Worm (Caenorhabditis elegans) whole organism, dauer: ENCODE measurements around the gene pik-1.
"Not testable (repeated sequence)": the region's sequence is repeated elsewhere in the genome, so short reads cannot be mapped to it uniquely, and the experiment has no call there.

ENCODE experiments used
- unc-62 ChIP-seq: sonication (generic microtip); optimal IDR thresholded peaks from 2 replicates; lab custom pipeline; 2017; ENCODE audit warnings: missing biosample characterization, missing genetic modification reagents, missing genetic modification characterization

The pik-1 gene

ce11 chrIV:13393246-13393716 is 22.6 kb upstream of the pik-1 start:
- no peak for TF ChIP-seq unc-62 (GFP tag; lab: Kevin White, UChicago)

ce11 chrIV:13394686-13395085 is 21.2 kb upstream of the pik-1 start:
- no peak for TF ChIP-seq unc-62 (GFP tag; lab: Kevin White, UChicago)

ce11 chrIV:13395255-13395654 is 20.6 kb upstream of the pik-1 start:
- no peak for TF ChIP-seq unc-62 (GFP tag; lab: Kevin White, UChicago)

ce11 chrIV:13396375-13396774 is 19.5 kb upstream of the pik-1 start:
- TF ChIP-seq unc-62 (GFP tag; lab: Kevin White, UChicago), result no peak

DNA sequence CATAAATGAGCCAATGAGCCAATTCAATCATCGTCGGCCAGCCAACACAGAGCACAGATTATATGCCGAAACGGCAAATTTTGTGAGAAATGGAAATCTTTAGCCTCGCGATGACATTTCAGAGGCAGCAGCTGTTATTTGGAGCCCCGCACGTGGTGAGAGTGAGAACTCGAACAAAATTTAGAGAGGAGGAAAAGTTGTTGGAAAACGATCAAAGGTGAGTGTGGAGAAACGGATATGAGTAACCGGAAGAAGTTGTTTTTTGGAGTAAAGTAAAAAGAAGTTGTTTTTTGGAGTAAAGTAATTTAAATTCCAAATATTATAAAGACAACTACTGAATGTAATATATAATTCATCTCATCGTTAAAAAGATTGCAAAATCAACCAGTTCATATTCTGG is 17.1 kb upstream of the pik-1 start, which contains the start of gene Y62E10A.13:
Y62E10A.13 (minus strand) TSS at position 326 of the 400 bp plus-strand sequence.
- no peak for TF ChIP-seq unc-62 (GFP tag; lab: Kevin White, UChicago)

DNA sequence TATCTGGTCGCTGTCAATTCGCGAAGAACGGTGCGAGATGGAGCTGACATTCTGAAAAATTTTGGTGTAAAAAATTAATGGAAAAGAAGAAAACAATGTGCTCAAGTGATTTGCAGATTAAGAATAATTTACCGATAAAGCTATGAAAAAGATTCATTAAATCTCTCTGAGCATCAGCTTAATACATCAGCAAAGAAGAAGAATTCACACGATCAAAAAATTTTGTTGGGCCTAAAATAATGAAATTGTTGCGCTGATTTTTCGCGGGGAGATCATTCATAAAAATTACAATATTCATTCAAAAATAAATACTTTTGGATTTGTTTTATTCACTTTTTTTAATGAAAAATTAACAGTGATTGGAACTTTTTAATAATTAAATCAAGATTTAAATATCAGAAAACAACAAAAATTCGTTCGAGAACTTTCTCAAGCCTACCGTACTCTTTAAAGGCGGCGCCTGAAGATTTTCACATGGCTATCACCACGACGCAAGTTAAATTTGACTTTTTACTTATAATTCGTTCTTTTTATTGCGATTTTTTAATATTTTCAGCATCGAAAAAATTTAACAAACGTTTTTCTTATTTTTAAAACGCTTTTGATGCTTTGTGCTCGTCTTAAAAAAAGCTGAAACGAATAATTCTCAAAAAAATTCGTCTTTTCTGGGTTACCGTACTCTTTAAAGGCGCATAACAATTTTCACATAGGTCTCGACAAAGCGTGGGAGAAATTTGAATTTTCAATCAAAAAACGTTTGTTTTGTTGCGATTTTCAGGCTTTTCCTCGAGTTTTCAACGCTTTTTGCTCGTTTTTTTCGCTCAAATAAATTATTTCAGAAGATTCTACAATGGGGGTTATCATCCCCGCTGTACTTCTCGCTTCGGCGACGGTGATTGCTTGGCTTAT is 15.1 kb upstream of the pik-1 start, which contains the start of the genes memi-2 and cyp-31A5:
memi-2 (minus strand) TSS at position 51 of the 909 bp plus-strand sequence.
cyp-31A5 (plus strand) TSS at position 834 of the 909 bp plus-strand sequence.
- no peak for TF ChIP-seq unc-62 (GFP tag; lab: Kevin White, UChicago)

DNA sequence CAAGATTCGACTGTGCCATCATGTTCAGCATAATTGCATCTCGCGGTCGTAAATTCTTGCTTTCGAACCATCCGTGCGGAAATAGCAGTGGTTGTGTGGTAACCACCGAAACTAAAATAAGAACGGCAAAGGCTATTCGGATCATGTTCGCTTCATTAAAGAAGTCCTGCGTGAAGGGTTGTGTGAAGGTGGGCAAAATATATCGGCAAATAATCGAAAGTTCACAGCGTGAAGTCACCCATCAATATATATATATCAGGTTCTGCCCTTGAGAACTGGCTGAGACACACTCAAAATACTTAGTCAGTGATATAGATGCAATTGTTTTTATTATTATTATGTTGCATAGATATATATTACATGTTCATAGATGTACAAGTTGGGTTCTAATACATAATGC is 7.8 kb upstream of the pik-1 start, which contains the start of gene Y62E10A.19:
Y62E10A.19 (minus strand) TSS at position 289 of the 400 bp plus-strand sequence.
- no peak for TF ChIP-seq unc-62 (GFP tag; lab: Kevin White, UChicago)

DNA sequence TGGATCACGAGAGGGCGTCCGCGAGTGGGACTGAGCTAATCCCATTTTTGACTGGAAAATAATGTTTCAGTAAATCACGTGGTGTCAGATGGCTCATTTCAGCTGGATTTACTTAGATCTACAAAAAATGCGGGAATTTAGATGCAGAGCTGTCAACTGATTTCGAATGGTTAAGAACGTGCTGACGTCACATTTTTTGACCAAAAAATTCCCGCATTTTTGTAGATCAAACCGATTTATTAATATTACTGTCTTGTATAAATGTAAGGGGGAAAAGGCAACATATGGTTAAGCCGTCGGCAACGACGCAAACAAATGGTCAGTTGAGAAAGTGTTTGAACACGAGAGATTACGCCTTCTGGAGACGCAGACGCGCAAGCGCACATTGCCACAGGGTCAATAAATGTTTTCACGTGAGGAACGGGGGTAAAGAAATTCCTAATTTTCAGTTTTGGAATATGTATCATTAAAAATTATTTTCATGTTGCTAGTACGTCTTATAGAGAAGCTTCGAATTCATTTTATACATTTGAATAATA is 2.9 kb upstream of the pik-1 start, which contains the start of gene gcl-1:
gcl-1 (minus strand) TSS at position 51 of the 539 bp plus-strand sequence.
- no peak for TF ChIP-seq unc-62 (GFP tag; lab: Kevin White, UChicago)

DNA sequence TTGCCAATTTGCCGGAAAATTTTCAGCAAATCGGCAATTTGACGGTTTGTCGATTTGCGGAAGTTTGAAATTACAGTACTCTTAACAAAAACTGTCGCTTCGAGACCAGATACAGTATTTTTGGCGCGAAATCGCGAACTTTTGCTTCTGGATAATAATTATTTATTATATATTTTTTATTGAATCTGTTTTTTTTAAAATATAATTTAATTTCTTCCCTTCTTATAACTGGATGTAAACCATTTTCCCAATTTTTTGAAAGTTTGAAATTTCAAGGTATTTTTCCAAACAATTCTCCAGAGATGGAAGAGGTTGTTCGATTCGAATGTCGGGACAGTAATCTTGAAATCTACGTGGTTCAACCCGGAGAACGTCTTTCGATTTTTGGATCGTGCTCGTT is 6.4 kb downstream of the pik-1 start, which contains the start of gene nol-9:
nol-9 (plus strand) TSS at position 301 of the 400 bp plus-strand sequence.
- no peak for TF ChIP-seq unc-62 (GFP tag; lab: Kevin White, UChicago)

DNA sequence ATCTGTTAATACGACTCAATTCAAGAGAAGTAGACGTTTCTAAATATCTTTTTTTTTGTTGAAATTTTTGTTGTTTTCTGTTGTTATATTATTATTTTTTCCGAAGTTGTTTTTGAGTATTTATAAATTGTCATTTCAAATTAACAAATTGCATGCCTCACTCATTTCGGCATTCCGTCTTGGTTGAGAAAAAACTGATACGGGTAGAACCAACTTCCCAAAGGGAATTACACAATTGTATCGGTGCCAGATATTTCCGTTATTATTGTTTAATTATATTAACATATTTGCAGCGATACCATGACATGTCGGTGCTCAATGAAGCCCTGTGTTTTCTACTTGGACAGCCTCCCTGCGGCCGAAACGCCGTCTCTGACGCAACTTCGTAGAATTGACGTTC is 13.4 kb downstream of the pik-1 start, which contains the start of gene K09B11.4:
K09B11.4 (plus strand) TSS at position 301 of the 400 bp plus-strand sequence.
- TF ChIP-seq unc-62 (GFP tag; lab: Kevin White, UChicago), result no peak

ce11 chrIV:13433904-13434303 is 18.1 kb downstream of the pik-1 start, which contains the start of gene K09B11.5:
TSS of gene K09B11.5 (minus strand) at chrIV:13434004.
- not testable (repeated sequence) for TF ChIP-seq unc-62 (GFP tag; lab: Kevin White, UChicago)

ce11 chrIV:13445275-13445674 is 29.4 kb downstream of the pik-1 start, which contains the start of gene mam-3:
TSS of gene mam-3 (minus strand) at chrIV:13445375.
- TF ChIP-seq unc-62 (GFP tag; lab: Kevin White, UChicago), result no peak

ce11 chrIV:13450740-13451139 is 34.9 kb downstream of the pik-1 start:
- TF ChIP-seq unc-62 (GFP tag; lab: Kevin White, UChicago), result no peak

DNA sequence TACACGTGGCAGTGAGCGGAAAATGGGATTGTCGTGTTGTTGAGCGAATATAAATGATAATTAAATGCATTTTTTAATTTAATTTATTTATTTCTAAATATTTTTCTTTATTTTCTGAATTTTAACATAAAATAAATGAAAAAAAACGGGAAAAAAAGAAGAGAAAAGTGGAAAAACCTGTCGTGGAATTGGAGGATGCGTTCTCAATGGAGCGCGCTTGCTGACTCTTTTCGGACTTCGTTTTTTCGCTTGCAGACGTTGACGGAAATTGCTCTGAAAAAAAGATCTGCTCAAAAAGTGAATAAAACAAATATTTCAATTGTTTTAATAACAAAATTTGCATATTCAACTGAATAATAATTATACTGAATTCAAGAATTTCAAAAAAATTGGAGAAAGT is 37.7 kb downstream of the pik-1 start:
- TF ChIP-seq unc-62 (GFP tag; lab: Kevin White, UChicago), result no peak

ce11 chrIV:13454698-13455097 is 38.9 kb downstream of the pik-1 start, which contains the start of gene uso-1:
TSS of gene uso-1 (minus strand) at chrIV:13454798.
- no peak for TF ChIP-seq unc-62 (GFP tag; lab: Kevin White, UChicago)

ce11 chrIV:13455200-13455599 is 39.4 kb downstream of the pik-1 start, which contains the start of gene Y38H8A.7:
TSS of gene Y38H8A.7 (plus strand) at chrIV:13455500.
- TF ChIP-seq unc-62 (GFP tag; lab: Kevin White, UChicago), result not testable (repeated sequence)
